Worm (Caenorhabditis elegans) whole organism, L2 larva: ENCODE measurements around the gene ctns-1.

Experiments used
- blmp-1 ChIP-seq: sonication (generic microtip); optimal IDR thresholded peaks from 2 replicates; lab custom pipeline; 2017; ENCODE audit warnings: missing genetic modification characterization, mild to moderate bottlenecking, missing compliant biosample characterization, antibody characterized with exemption, moderate library complexity; ENCODE audit not compliant: insufficient read depth
- nhr-77 ChIP-seq: fragments of 150-350 bp; optimal IDR thresholded peaks from 2 replicates; lab custom pipeline; 2014; ENCODE audit warnings: missing biosample characterization, missing genetic modification characterization
- snpc-4 ChIP-seq: fragments of 150-350 bp; optimal IDR thresholded peaks from 2 replicates; lab custom pipeline; 2014; ENCODE audit warnings: missing biosample characterization, missing genetic modification characterization
- zag-1 ChIP-seq: fragments of 150-350 bp; optimal IDR thresholded peaks from 2 replicates; lab custom pipeline; 2014; ENCODE audit warnings: missing biosample characterization, missing genetic modification characterization
- ztf-11 ChIP-seq: sonication (generic microtip); optimal IDR thresholded peaks from 2 replicates; lab custom pipeline; 2017; ENCODE audit warnings: missing biosample characterization, missing genetic modification characterization

DNA sequence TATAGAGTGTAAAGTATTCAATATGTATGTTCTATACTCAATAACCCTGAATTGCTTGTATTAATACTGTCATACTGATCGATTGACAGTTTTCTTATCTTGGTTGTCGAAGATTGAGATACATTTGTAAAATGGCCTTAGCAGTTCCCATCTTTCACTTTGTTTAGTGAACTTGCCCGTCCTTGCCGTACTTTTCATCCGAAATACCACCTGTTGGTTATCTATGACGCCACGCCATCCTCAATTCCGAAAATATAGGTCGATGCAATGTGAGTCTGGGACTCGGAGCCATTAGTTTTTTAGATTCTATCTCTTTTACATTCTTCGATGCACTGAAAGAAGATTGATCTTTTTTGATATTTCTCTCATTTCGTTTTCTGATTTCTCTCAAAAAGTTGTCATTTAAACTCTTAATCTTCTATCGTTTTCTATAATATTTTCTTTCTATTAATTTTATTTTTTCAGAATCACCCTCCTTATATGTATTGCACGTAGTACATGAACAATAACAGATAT, 7.2 kb downstream of the ctns-1 start, which contains the start of gene ulp-4:
- no peak for TF ChIP-seq blmp-1 (tag; lab: Kevin White, UChicago)
- TF ChIP-seq nhr-77 (tag; lab: Kevin White, UChicago): no peak
- TF ChIP-seq snpc-4 (tag; lab: Kevin White, UChicago): no peak
- TF ChIP-seq ztf-11 (tag; lab: Kevin White, UChicago): no peak
- no peak for TF ChIP-seq zag-1
